Worm (Caenorhabditis elegans) whole organism, L2 larva: ENCODE measurements around the gene F53B1.3.
A peak's percentile ranks its signal among the peaks of the same experiment; 100 is the strongest.

Experiments
- ama-1 ChIP-seq: fragments of 150-350 bp; optimal IDR thresholded peaks from 2 replicates; lab custom pipeline; 2018; ENCODE audit warnings: inconsistent platforms
- blmp-1 ChIP-seq: sonication (generic microtip); optimal IDR thresholded peaks from 2 replicates; lab custom pipeline; 2017; ENCODE audit warnings: missing genetic modification characterization, mild to moderate bottlenecking, missing compliant biosample characterization, antibody characterized with exemption, moderate library complexity; ENCODE audit not compliant: insufficient read depth
- ceh-16 ChIP-seq: fragments of 150-350 bp; optimal IDR thresholded peaks from 2 replicates; lab custom pipeline; 2014; ENCODE audit warnings: missing biosample characterization, missing genetic modification characterization
- egl-27 ChIP-seq: sonication (generic microtip); optimal IDR thresholded peaks from 3 replicates; lab custom pipeline; 2017; ENCODE audit warnings: missing biosample characterization, missing genetic modification reagents, missing genetic modification characterization
- lin-11 ChIP-seq: fragments of 150-350 bp; sonication (generic microtip); optimal IDR thresholded peaks from 2 replicates; lab custom pipeline; 2014; ENCODE audit warnings: missing biosample characterization, missing genetic modification characterization, inconsistent platforms, mixed read lengths
- mdl-1 ChIP-seq, 2 experiments: fragments of 150-350 bp in 1 of 2; sonication (generic microtip) in 1 of 2; optimal IDR thresholded peaks; 2 replicates each; lab custom pipeline; 2017; ENCODE audit warnings: missing biosample characterization in 2 of 2, missing genetic modification characterization in 2 of 2
- nhr-10 ChIP-seq: sonication (generic microtip); optimal IDR thresholded peaks from 2 replicates; lab custom pipeline; 2017; ENCODE audit warnings: missing biosample characterization, missing genetic modification characterization
- nhr-237 ChIP-seq: fragments of 150-350 bp; optimal IDR thresholded peaks from 2 replicates; lab custom pipeline; 2014; ENCODE audit warnings: missing biosample characterization, missing genetic modification characterization
- nhr-25 ChIP-seq: fragments of 150-350 bp; sonication (generic microtip); optimal IDR thresholded peaks from 3 replicates; lab custom pipeline; 2014; ENCODE audit warnings: missing biosample characterization, missing genetic modification characterization
- nhr-6 ChIP-seq: fragments of 150-350 bp; optimal IDR thresholded peaks from 2 replicates; lab custom pipeline; 2014; ENCODE audit warnings: missing biosample characterization, missing genetic modification characterization
- skn-1 ChIP-seq: sonication (generic microtip); optimal IDR thresholded peaks from 2 replicates; lab custom pipeline; 2017; ENCODE audit warnings: missing biosample characterization, missing genetic modification characterization
- ztf-11 ChIP-seq: sonication (generic microtip); optimal IDR thresholded peaks from 2 replicates; lab custom pipeline; 2017; ENCODE audit warnings: missing biosample characterization, missing genetic modification characterization
- ztf-4 ChIP-seq: fragments of 150-350 bp; optimal IDR thresholded peaks from 2 replicates; lab custom pipeline; 2014; ENCODE audit warnings: missing biosample characterization, missing genetic modification characterization

DNA sequence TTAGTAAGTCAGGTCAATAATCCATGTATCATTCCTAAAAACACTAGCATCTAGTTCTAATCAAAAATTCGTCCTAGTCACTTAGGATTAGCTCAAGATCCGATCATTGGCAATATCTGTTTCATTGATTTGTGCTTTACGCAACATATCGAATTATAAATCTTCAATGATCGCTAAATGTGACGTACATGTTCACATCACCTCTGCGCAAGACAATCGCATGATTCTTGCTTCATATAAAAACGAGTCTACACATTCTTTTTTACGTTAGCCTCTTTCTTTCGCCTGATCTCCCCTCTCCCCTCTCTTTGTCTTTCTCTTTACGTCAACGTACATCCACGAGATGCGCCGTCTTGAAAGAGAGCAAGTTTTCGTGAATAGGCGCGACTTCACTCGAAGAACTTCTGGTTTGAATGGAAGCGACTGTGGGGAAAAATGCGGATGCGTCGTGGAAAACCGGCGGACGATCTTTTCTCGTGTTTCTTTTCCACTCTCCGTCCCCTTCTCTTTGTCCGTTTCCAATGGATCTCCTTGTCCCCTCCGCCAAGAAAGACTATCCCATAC is 11.0 kb downstream of the F53B1.3 start:
- TF ChIP-seq blmp-1 (tag; lab: Kevin White, UChicago) (no peak), skn-1 (tag; lab: Kevin White, UChicago) (no peak), mdl-1 (tag; optimal IDR thresholded peaks at IDR 0.05; lab: Kevin White, UChicago) (peak in 1 of 2 experiments; percentile 12), nhr-6 (tag; lab: Kevin White, UChicago) (no peak), nhr-237 (tag; lab: Kevin White, UChicago) (no peak), ztf-11 (tag; lab: Kevin White, UChicago) (no peak), egl-27 (no peak), ama-1 (lab: Kevin White, UChicago) (no peak), lin-11 (tag; lab: Kevin White, UChicago) (no peak), ceh-16 (tag; lab: Kevin White, UChicago) (no peak), nhr-10 (no peak), nhr-25 (tag; lab: Kevin White, UChicago) (peak; percentile 31), ztf-4 (tag; lab: Kevin White, UChicago) (no peak)
